Fruit fly (Drosophila melanogaster): Measurements from ENCODE around the gene CG15385.

The CG15385 gene

dm6 chr2L:2202853-2203717 lies 9.3 kb downstream of the CG15385 start (continued):
- no peak for TF ChIP-seq dati (GFP tag; IDR thresholded peaks at IDR 0.05)
- TF ChIP-seq HHEX (GFP tag; optimal IDR thresholded peaks at IDR 0.05) = no peak
- TF ChIP-seq hth (optimal IDR thresholded peaks at IDR 0.05) = no peak
- no peak for TF ChIP-seq ham (GFP tag; IDR thresholded peaks at IDR 0.05)
- no peak for TF ChIP-seq cas (GFP tag; IDR thresholded peaks at IDR 0.05)
- no peak for TF ChIP-seq dmrt11E (tag; optimal IDR thresholded peaks at IDR 0.05)
- TF ChIP-seq sim (GFP tag; IDR thresholded peaks at IDR 0.05) = 0 out of 2 replicates have a peak, but pooled peaks have one; percentile 5
- no peak for TF ChIP-seq fu2 (GFP tag; optimal IDR thresholded peaks at IDR 0.05)
- TF ChIP-seq TFAM (GFP tag; optimal IDR thresholded peaks at IDR 0.05) = no peak
- TF ChIP-seq sima (GFP tag; optimal IDR thresholded peaks at IDR 0.05) = no peak
- no peak for TF ChIP-seq CG5953 (GFP tag; IDR thresholded peaks at IDR 0.05)
- TF ChIP-seq Bdp1 (GFP tag; optimal IDR thresholded peaks at IDR 0.05) = no peak
- TF ChIP-seq CG30020 (tag; optimal IDR thresholded peaks at IDR 0.05) = no peak
- no peak for TF ChIP-seq tx (GFP tag; optimal IDR thresholded peaks at IDR 0.05)
- no peak for TF ChIP-seq CG11560 (tag; IDR thresholded peaks at IDR 0.05)
- no peak for TF ChIP-seq Hr39 (optimal IDR thresholded peaks at IDR 0.05)
- TF ChIP-seq CG13123 (GFP tag; optimal IDR thresholded peaks at IDR 0.05) = no peak
- peak; percentile 77; the same call in 2 of the 3 replicates for TF ChIP-seq zen2 (GFP tag; IDR thresholded peaks at IDR 0.05; ENCODE audit: partially characterized antibody)
- no peak for TF ChIP-seq CG12659 (GFP tag; optimal IDR thresholded peaks at IDR 0.05)
- TF ChIP-seq Asciz (GFP tag; optimal IDR thresholded peaks at IDR 0.05) = no peak
- no peak for TF ChIP-seq NC2β (GFP tag; optimal IDR thresholded peaks at IDR 0.05)
- TF ChIP-seq Sox100B (GFP tag; optimal IDR thresholded peaks at IDR 0.05) = no peak
- TF ChIP-seq HLHmδ (GFP tag; optimal IDR thresholded peaks at IDR 0.05) = peak; percentile 88
- TF ChIP-seq CG1602 (GFP tag; optimal IDR thresholded peaks at IDR 0.05) = no peak
- TF ChIP-seq Poxn (GFP tag; IDR thresholded peaks at IDR 0.05) = no peak
- TF ChIP-seq knrl (GFP tag; IDR thresholded peaks at IDR 0.05; ENCODE audit: partially characterized antibody) = no peak
- no peak for TF ChIP-seq hkb (optimal IDR thresholded peaks at IDR 0.05)
- TF ChIP-seq hkb (GFP tag; IDR thresholded peaks at IDR 0.05) = 0 out of 2 replicates have a peak, but pooled peaks have one; percentile 33
- TF ChIP-seq Pdp1 (GFP tag; optimal IDR thresholded peaks at IDR 0.05) = peak in 1 of 2 experiments; percentile 37
- TF ChIP-seq CG8089 (GFP tag; optimal IDR thresholded peaks at IDR 0.05) = no peak
- no peak for TF ChIP-seq CG2129 (GFP tag; IDR thresholded peaks at IDR 0.05; ENCODE audit: partially characterized antibody)
- no peak for TF ChIP-seq CHES-1-like (GFP tag; optimal IDR thresholded peaks at IDR 0.05)
- no peak for TF ChIP-seq pita (GFP tag; optimal IDR thresholded peaks at IDR 0.05)
- TF ChIP-seq gt (GFP tag; IDR thresholded peaks at IDR 0.05) = no peak
- TF ChIP-seq br (optimal IDR thresholded peaks at IDR 0.05) = no peak
- TF ChIP-seq Abd-B (GFP tag; optimal IDR thresholded peaks at IDR 0.05) = peak; percentile 21
- no peak for TF ChIP-seq lov (optimal IDR thresholded peaks at IDR 0.05)
- TF ChIP-seq lov (GFP tag; IDR thresholded peaks at IDR 0.05) = peak; percentile 58; the same call in 1 of the 3 replicates
- no peak for TF ChIP-seq Doc2 (GFP tag; IDR thresholded peaks at IDR 0.05)
- peak; percentile 88 for TF ChIP-seq abd-A (tag; optimal IDR thresholded peaks at IDR 0.05)
- TF ChIP-seq chn (GFP tag; optimal IDR thresholded peaks at IDR 0.05) = no peak
- TF ChIP-seq ara (GFP tag; IDR thresholded peaks at IDR 0.05) = no peak
- TF ChIP-seq PHDP (tag; optimal IDR thresholded peaks at IDR 0.05) = no peak
- TF ChIP-seq CG2889 (GFP tag; IDR thresholded peaks at IDR 0.05) = no peak
- TF ChIP-seq CG4360 (GFP tag; IDR thresholded peaks at IDR 0.05) = peak; percentile 36; the same call in 1 of the 2 replicates
- no peak for TF ChIP-seq dimm (GFP tag; IDR thresholded peaks at IDR 0.05)
- TF ChIP-seq CG14860 (GFP tag; IDR thresholded peaks at IDR 0.05; ENCODE audit: partially characterized antibody) = no peak
- TF ChIP-seq run (tag; optimal IDR thresholded peaks at IDR 0.05) = peak; percentile 13
- no peak for TF ChIP-seq CG4424 (GFP tag; optimal IDR thresholded peaks at IDR 0.05)
- TF ChIP-seq CG6813 (GFP tag; optimal IDR thresholded peaks at IDR 0.05) = no peak
- TF ChIP-seq Optix (GFP tag; IDR thresholded peaks at IDR 0.05) = no peak
